Fruit fly (Drosophila melanogaster) whole organism, adult: ENCODE results near the gene slif.

Experiments
- CG11617 ChIP-seq: fragments of 200-800 bp; sonication (Bioruptor generic); optimal IDR thresholded peaks from 2 replicates; lab custom pipeline; 2017; ENCODE audit warnings: mild to moderate bottlenecking, missing biosample characterization, missing genetic modification reagents, missing genetic modification characterization
- CG5204 ChIP-seq: fragments of 200-800 bp; sonication (Bioruptor generic); optimal IDR thresholded peaks from 2 replicates; lab custom pipeline; 2016; ENCODE audit warnings: missing biosample characterization, missing genetic modification characterization
- Crg-1 ChIP-seq: fragments of 200-800 bp; sonication (Bioruptor generic); optimal IDR thresholded peaks from 2 replicates; lab custom pipeline; 2016; ENCODE audit warnings: missing biosample characterization, missing genetic modification characterization
- Hr96 ChIP-seq: fragments of 200-800 bp; sonication (Bioruptor generic); optimal IDR thresholded peaks from 2 replicates; lab custom pipeline; 2016; ENCODE audit warnings: missing biosample characterization, missing genetic modification characterization
- Mnt ChIP-seq: fragments of 200-800 bp; sonication (Bioruptor generic); optimal IDR thresholded peaks from 2 replicates; lab custom pipeline; 2016; ENCODE audit warnings: missing biosample characterization, mild to moderate bottlenecking, missing genetic modification characterization
- bab1 ChIP-seq: fragments of 200-800 bp; sonication (Bioruptor generic); optimal IDR thresholded peaks from 3 replicates; lab custom pipeline; 2019; ENCODE audit warnings: missing biosample characterization, mild to moderate bottlenecking, missing genetic modification characterization, moderate library complexity
- cnc ChIP-seq, 2 experiments: fragments of >200 bp; optimal IDR thresholded peaks; 2 replicates each; lab custom pipeline; 2017
- kay ChIP-seq: fragments of 200-800 bp; sonication (Bioruptor generic); peaks from one replicate; lab custom pipeline; 2016; ENCODE audit warnings: missing biosample characterization, missing genetic modification characterization, borderline replicate concordance
- ovo ChIP-seq: fragments of 200-800 bp; sonication (Bioruptor generic); optimal IDR thresholded peaks from 2 replicates; lab custom pipeline; 2016; ENCODE audit warnings: missing biosample characterization, missing genetic modification characterization

- no peak for TF ChIP-seq Mnt
- no peak for TF ChIP-seq Hr96 (GFP tag; lab: Kevin White, UChicago)
- TF ChIP-seq bab1: no peak
- TF ChIP-seq CG11617 (GFP tag; lab: Kevin White, UChicago): no peak
- no peak for TF ChIP-seq cnc (optimal IDR thresholded peaks at IDR 0.05; lab: Kevin White, UChicago)
- no peak for TF ChIP-seq kay
- no peak for TF ChIP-seq ovo (GFP tag; lab: Kevin White, UChicago)
- no peak for TF ChIP-seq CG5204 (GFP tag; lab: Kevin White, UChicago)
- TF ChIP-seq Crg-1 (GFP tag; lab: Kevin White, UChicago): no peak
These were observed 44.1 kb upstream of the slif start, which contains the start of the genes CG11226 and CG45428 for dm6 chr3L:22836768-22837167.
